Fruit fly (Drosophila melanogaster): ENCODE results near the gene CG10096.

DNA sequence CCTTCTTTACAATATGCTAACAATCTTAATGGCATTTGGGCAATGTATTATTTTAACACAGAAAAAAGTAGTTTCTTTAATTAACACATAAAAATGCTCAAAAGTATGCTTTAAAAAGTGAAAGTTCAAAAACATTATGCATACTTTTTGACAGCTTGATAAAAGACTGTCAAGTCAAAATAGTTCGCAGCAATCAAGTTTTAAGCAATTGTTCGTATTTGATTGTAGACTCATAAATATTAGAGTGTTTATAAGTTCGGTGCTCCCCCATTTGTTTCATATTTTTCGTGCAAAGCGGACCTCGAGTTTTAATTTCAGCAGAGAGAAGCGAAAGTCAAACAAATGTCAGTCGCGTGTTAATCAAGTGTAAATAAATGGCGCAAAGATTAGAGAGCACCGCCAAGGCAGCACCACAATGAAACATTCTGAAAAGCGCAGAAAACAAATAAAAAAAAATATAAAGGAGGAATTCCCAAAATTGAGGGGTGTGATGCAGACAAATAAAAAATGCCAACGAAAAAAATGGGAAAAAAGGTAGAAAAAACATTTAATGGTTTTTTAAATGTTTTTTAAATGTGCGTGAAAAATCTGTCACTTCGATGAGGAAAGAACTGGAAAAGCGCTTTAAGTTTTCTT is 50.7 kb downstream of the CG10096 start:
- no peak for TF ChIP-seq psq (optimal IDR thresholded peaks at IDR 0.05)
- no peak for TF ChIP-seq h (optimal IDR thresholded peaks at IDR 0.05)
- no peak for TF ChIP-seq Sin3A (optimal IDR thresholded peaks at IDR 0.05)
- no peak for TF ChIP-seq insv (optimal IDR thresholded peaks at IDR 0.05)
- TF ChIP-seq Myc (optimal IDR thresholded peaks at IDR 0.05): no peak

Measured in Kc167 (cell line).